Fruit fly (Drosophila melanogaster): Measurements from ENCODE around the gene CG8543.

DNA sequence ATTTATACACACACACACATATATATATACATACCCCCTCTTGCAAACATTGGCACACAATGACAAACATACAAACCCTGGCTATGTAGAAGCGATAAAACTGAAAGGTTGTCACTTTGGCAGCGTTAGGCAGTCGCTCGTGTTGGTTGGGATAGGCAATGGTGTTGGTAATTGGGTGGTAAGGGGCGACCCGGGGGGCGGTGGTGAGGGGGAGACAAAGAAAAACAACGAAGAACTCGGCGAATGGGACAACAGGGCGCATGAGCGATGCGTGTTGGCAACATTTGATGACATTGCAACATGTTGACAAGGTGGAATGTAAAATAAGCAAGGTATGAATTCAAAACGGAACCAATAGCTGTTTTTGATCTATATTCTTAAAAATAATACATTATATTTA is 47.5 kb downstream of the CG8543 start:
- no peak for TF ChIP-seq h (optimal IDR thresholded peaks at IDR 0.05)
- TF ChIP-seq Sin3A (optimal IDR thresholded peaks at IDR 0.05): no peak
- no peak for TF ChIP-seq ttk (optimal IDR thresholded peaks at IDR 0.05)
- TF ChIP-seq psq (optimal IDR thresholded peaks at IDR 0.05): no peak

Measured in Kc167 (cell line).